Fruit fly (Drosophila melanogaster) S2 (cell line): ENCODE measurements around the gene Sh.

ENCODE experiments used
- CG8478 ChIP-seq: fragments of >200 bp; optimal IDR thresholded peaks from 2 replicates; lab custom pipeline; 2018
- CTCF ChIP-seq, 2 experiments: fragments of >200 bp; optimal IDR thresholded peaks; 2 replicates each; lab custom pipeline; 2018

dm6 chrX:17917564-17918233 lies 145.3 kb downstream of the Sh start:
- TF ChIP-seq CTCF (optimal IDR thresholded peaks at IDR 0.05; lab: Kevin White, UChicago) (no peak), CG8478 (no peak)
